Worm (Caenorhabditis elegans) whole organism, L1 larva: ENCODE results near the gene lido-13.

Experiments used
- lin-13 ChIP-seq: fragments of 150-350 bp; optimal IDR thresholded peaks from 2 replicates; lab custom pipeline; 2014; ENCODE audit warnings: missing biosample characterization, missing genetic modification reagents, missing genetic modification characterization
- ztf-11 ChIP-seq, 2 experiments: sonication (generic microtip); optimal IDR thresholded peaks; 2 replicates each; lab custom pipeline; 2016 to 2017; ENCODE audit warnings: missing genetic modification characterization in 2 of 2, missing biosample characterization in 1 of 2, missing compliant biosample characterization in 1 of 2

DNA sequence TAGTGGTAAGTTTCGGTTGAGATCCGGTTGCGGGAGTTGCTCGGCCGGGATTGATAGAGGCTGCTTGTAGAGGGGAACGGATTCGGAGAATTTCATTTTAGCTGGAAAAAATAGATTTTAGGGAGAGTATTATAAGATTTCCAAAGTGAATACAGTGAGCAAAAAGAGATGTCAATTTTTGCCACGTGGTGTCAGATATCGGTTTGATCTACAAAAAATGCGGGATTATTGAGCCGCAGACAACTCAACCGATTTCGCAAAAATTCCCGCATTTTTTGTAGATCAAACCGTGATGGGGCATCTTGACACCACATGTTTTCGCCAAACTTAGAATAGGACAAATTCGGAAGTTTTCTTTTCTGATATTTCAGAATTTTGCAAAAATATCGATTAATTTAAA is at the start of gene lido-13:
- TF ChIP-seq ztf-11 (tag; optimal IDR thresholded peaks at IDR 0.05; lab: Kevin White, UChicago) (no peak), lin-13 (GFP tag; lab: Kevin White, UChicago) (no peak)
